Fruit fly (Drosophila melanogaster) whole organism, prepupa: ENCODE measurements around the gene Keap1.

Experiments used
- CG10631 ChIP-seq: fragments of 200-800 bp; sonication (Bioruptor generic); optimal IDR thresholded peaks from 2 replicates; lab custom pipeline; 2016; ENCODE audit warnings: missing biosample characterization, missing genetic modification characterization
- CG15336 ChIP-seq: fragments of 200-800 bp; sonication (Bioruptor generic); IDR thresholded peaks from 2 replicates; pipeline ENCODE4 v1.3.6; 2022; ENCODE audit warnings: missing biosample characterization, missing genetic modification characterization
- CG1621 ChIP-seq: fragments of 200-800 bp; sonication (Bioruptor generic); optimal IDR thresholded peaks from 3 replicates; lab custom pipeline; 2018; ENCODE audit warnings: missing biosample characterization, mild to moderate bottlenecking, missing genetic modification characterization
- CG16779 ChIP-seq: fragments of 200-800 bp; sonication (Bioruptor generic); optimal IDR thresholded peaks from 3 replicates; lab custom pipeline; 2017; ENCODE audit warnings: missing biosample characterization, mild to moderate bottlenecking, missing genetic modification characterization
- CG3032 ChIP-seq: fragments of 200-800 bp; optimal IDR thresholded peaks from 2 replicates; lab custom pipeline; 2019; ENCODE audit warnings: missing biosample characterization, mild to moderate bottlenecking, missing genetic modification characterization, moderate library complexity
- CG31627 ChIP-seq: fragments of 200-800 bp; sonication (Bioruptor generic); optimal IDR thresholded peaks from 3 replicates; lab custom pipeline; 2016; ENCODE audit warnings: missing biosample characterization, missing genetic modification characterization
- CG34406 ChIP-seq: fragments of 200-800 bp; sonication (Bioruptor generic); optimal IDR thresholded peaks from 3 replicates; lab custom pipeline; 2016; ENCODE audit warnings: missing biosample characterization, missing genetic modification characterization
- CG3919 ChIP-seq: fragments of 200-800 bp; sonication (Bioruptor generic); optimal IDR thresholded peaks from 3 replicates; lab custom pipeline; 2016; ENCODE audit warnings: missing biosample characterization, missing genetic modification characterization
- CG6276 ChIP-seq: fragments of 200-800 bp; sonication (Bioruptor generic); optimal IDR thresholded peaks from 2 replicates; lab custom pipeline; 2017; ENCODE audit warnings: missing biosample characterization, mild to moderate bottlenecking, missing genetic modification characterization
- CG6792 ChIP-seq: fragments of 200-800 bp; sonication (Bioruptor generic); optimal IDR thresholded peaks from 3 replicates; lab custom pipeline; 2016; ENCODE audit warnings: missing biosample characterization, missing genetic modification characterization
- CG6808 ChIP-seq: fragments of 200-800 bp; sonication (Bioruptor generic); optimal IDR thresholded peaks from 3 replicates; lab custom pipeline; 2017; ENCODE audit warnings: missing biosample characterization, missing genetic modification characterization, mild to moderate bottlenecking, moderate library complexity, missing genetic modification reagents
- CG6854 ChIP-seq: fragments of 200-800 bp; sonication (Bioruptor generic); optimal IDR thresholded peaks from 2 replicates; lab custom pipeline; 2017; ENCODE audit warnings: missing biosample characterization, mild to moderate bottlenecking, missing genetic modification characterization
- CG8119 ChIP-seq: fragments of 200-800 bp; sonication (Bioruptor generic); IDR thresholded peaks from 3 replicates; pipeline ENCODE4 v1.3.6; 2022; ENCODE audit warnings: missing biosample characterization, missing genetic modification characterization
- CG8319 ChIP-seq: fragments of 200-800 bp; sonication (Bioruptor generic); optimal IDR thresholded peaks from 3 replicates; lab custom pipeline; 2016; ENCODE audit warnings: missing biosample characterization, missing genetic modification characterization
- CG8632 ChIP-seq: fragments of 200-800 bp; sonication (Bioruptor generic); optimal IDR thresholded peaks from 3 replicates; lab custom pipeline; 2016; ENCODE audit warnings: missing biosample characterization, missing genetic modification characterization
- Eip75B ChIP-seq: fragments of 200-800 bp; sonication (Bioruptor generic); optimal IDR thresholded peaks from 3 replicates; lab custom pipeline; 2016; ENCODE audit warnings: missing biosample characterization, missing genetic modification characterization
- Eip78C ChIP-seq: fragments of 200-800 bp; sonication (Bioruptor generic); peaks from one replicate; lab custom pipeline; 2016; ENCODE audit warnings: missing biosample characterization, missing genetic modification characterization
- Eip93F ChIP-seq: fragments of 200-800 bp; sonication (Bioruptor generic); optimal IDR thresholded peaks from 2 replicates; lab custom pipeline; 2016; ENCODE audit warnings: missing biosample characterization, mild to moderate bottlenecking, missing genetic modification characterization
- Ets21C ChIP-seq: fragments of 200-800 bp; sonication (Bioruptor generic); optimal IDR thresholded peaks from 3 replicates; lab custom pipeline; 2016; ENCODE audit warnings: missing biosample characterization, missing genetic modification characterization
- Ets96B ChIP-seq: fragments of 200-800 bp; optimal IDR thresholded peaks from 2 replicates; lab custom pipeline; 2019; ENCODE audit warnings: missing biosample characterization, mild to moderate bottlenecking, missing genetic modification characterization, moderate library complexity
- Gug ChIP-seq: fragments of 200-800 bp; sonication (Bioruptor generic); IDR thresholded peaks from 2 replicates; pipeline ENCODE4 v1.3.6; 2022; ENCODE audit warnings: missing biosample characterization, missing genetic modification characterization
- Hr38 ChIP-seq: sonication (Bioruptor generic); optimal IDR thresholded peaks from 2 replicates; lab custom pipeline; 2016; ENCODE audit warnings: missing biosample characterization, missing genetic modification characterization
- Lpt ChIP-seq: fragments of 200-800 bp; sonication (Bioruptor generic); optimal IDR thresholded peaks from 3 replicates; lab custom pipeline; 2016; ENCODE audit warnings: missing biosample characterization, missing genetic modification characterization
- Met ChIP-seq: fragments of 200-800 bp; sonication (Bioruptor generic); optimal IDR thresholded peaks from 3 replicates; lab custom pipeline; 2016; ENCODE audit warnings: missing biosample characterization, missing genetic modification characterization
- OdsH ChIP-seq: fragments of 200-800 bp; sonication (Bioruptor generic); optimal IDR thresholded peaks from 3 replicates; lab custom pipeline; 2016; ENCODE audit warnings: missing biosample characterization, missing genetic modification characterization
- Sox102F ChIP-seq: fragments of 200-800 bp; sonication (Bioruptor generic); optimal IDR thresholded peaks from 2 replicates; lab custom pipeline; 2016; ENCODE audit warnings: missing biosample characterization, mild to moderate bottlenecking, missing genetic modification characterization
- Sox14 ChIP-seq: fragments of 200-800 bp; sonication (Bioruptor generic); optimal IDR thresholded peaks from 3 replicates; lab custom pipeline; 2016; ENCODE audit warnings: missing biosample characterization, missing genetic modification characterization
- Sox15 ChIP-seq: fragments of 200-800 bp; sonication (Bioruptor generic); optimal IDR thresholded peaks from 3 replicates; lab custom pipeline; 2016; ENCODE audit warnings: missing biosample characterization, missing genetic modification characterization
- achi ChIP-seq: fragments of 200-800 bp; sonication (Bioruptor generic); optimal IDR thresholded peaks from 3 replicates; lab custom pipeline; 2016; ENCODE audit warnings: missing biosample characterization, missing genetic modification characterization
- acj6 ChIP-seq: fragments of 200-800 bp; sonication (Bioruptor generic); optimal IDR thresholded peaks from 3 replicates; lab custom pipeline; 2016; ENCODE audit warnings: missing biosample characterization, missing genetic modification characterization
- cyc ChIP-seq: fragments of 200-800 bp; sonication (Bioruptor generic); optimal IDR thresholded peaks from 3 replicates; lab custom pipeline; 2016; ENCODE audit warnings: missing biosample characterization, missing genetic modification characterization
- eg ChIP-seq: fragments of 200-800 bp; sonication (Bioruptor generic); IDR thresholded peaks from 3 replicates; pipeline ENCODE4 v1.3.6; 2022; ENCODE audit warnings: missing biosample characterization, missing genetic modification characterization
- fd59A ChIP-seq: fragments of 200-800 bp; sonication (Bioruptor generic); optimal IDR thresholded peaks from 2 replicates; lab custom pipeline; 2017; ENCODE audit warnings: missing biosample characterization, mild to moderate bottlenecking, missing genetic modification characterization, missing genetic modification reagents
- fd85E ChIP-seq: fragments of 200-800 bp; sonication (Bioruptor generic); optimal IDR thresholded peaks from 3 replicates; lab custom pipeline; 2016; ENCODE audit warnings: missing biosample characterization, missing genetic modification characterization
- fkh ChIP-seq: fragments of 200-800 bp; sonication (Bioruptor generic); optimal IDR thresholded peaks from 3 replicates; lab custom pipeline; 2017; ENCODE audit warnings: missing biosample characterization, mild to moderate bottlenecking, missing genetic modification characterization, moderate library complexity
- net ChIP-seq: fragments of 200-800 bp; sonication (Bioruptor generic); optimal IDR thresholded peaks from 3 replicates; lab custom pipeline; 2016; ENCODE audit warnings: missing biosample characterization, missing genetic modification characterization
- pdm3 ChIP-seq: fragments of 200-800 bp; sonication (Bioruptor generic); optimal IDR thresholded peaks from 3 replicates; lab custom pipeline; 2016; ENCODE audit warnings: missing biosample characterization, missing genetic modification characterization
- svp ChIP-seq: fragments of 200-800 bp; sonication (Bioruptor generic); peaks from one replicate; lab custom pipeline; 2016; ENCODE audit warnings: missing biosample characterization, missing genetic modification characterization
- topi ChIP-seq: fragments of 200-800 bp; sonication (Bioruptor generic); optimal IDR thresholded peaks from 3 replicates; lab custom pipeline; 2016; ENCODE audit warnings: missing biosample characterization, missing genetic modification characterization
- vri ChIP-seq: fragments of 200-800 bp; sonication (Bioruptor generic); optimal IDR thresholded peaks from 3 replicates; lab custom pipeline; 2016; ENCODE audit warnings: missing biosample characterization, mild to moderate bottlenecking, missing genetic modification characterization

Gene Keap1

dm6 chr3R:17052465-17053149, 27.1 kb downstream of the Keap1 start (continued):
- TF ChIP-seq CG8319 (peak; percentile 45), cyc (GFP tag; lab: Kevin White, UChicago) (peak; percentile 62), fd59A (GFP tag; lab: Kevin White, UChicago) (peak; percentile 87), Eip75B (GFP tag; lab: Kevin White, UChicago) (peak; percentile 79), Gug (GFP tag; lab: Robert Waterston, UW) (peak; percentile 35; the same call in 1 of the 2 replicates), pdm3 (GFP tag; lab: Kevin White, UChicago) (peak; percentile 75), CG6854 (peak; percentile 68), CG1621 (tag; lab: Kevin White, UChicago) (peak; percentile 77), eg (GFP tag; lab: Robert Waterston, UW) (0 out of 3 replicates have a peak, but pooled peaks have one; percentile 9), Lpt (GFP tag; lab: Kevin White, UChicago) (peak; percentile 57), CG3919 (GFP tag; lab: Kevin White, UChicago) (peak; percentile 79), Eip78C (GFP tag; lab: Kevin White, UChicago) (peak; percentile 96), svp (GFP tag; lab: Kevin White, UChicago) (peak; percentile 82), CG8119 (GFP tag; lab: Robert Waterston, UW) (peak; percentile 64), fd85E (GFP tag; lab: Kevin White, UChicago) (no peak), Met (GFP tag; lab: Kevin White, UChicago) (peak; percentile 82), CG6276 (peak; percentile 11), Hr38 (GFP tag; lab: Kevin White, UChicago) (no peak), Eip93F (GFP tag; lab: Kevin White, UChicago) (peak; percentile 48), CG34406 (GFP tag; lab: Kevin White, UChicago) (peak; percentile 67), CG3032 (tag; lab: Kevin White, UChicago) (peak; percentile 90), CG6808 (GFP tag; lab: Kevin White, UChicago) (peak; percentile 89)

- TF ChIP-seq Gug (GFP tag; lab: Robert Waterston, UW) (0 out of 2 replicates have a peak, but pooled peaks have one; percentile 9), CG10631 (GFP tag; lab: Kevin White, UChicago) (peak; percentile 31), achi (GFP tag; lab: Kevin White, UChicago) (peak; percentile 47), net (GFP tag; lab: Kevin White, UChicago) (no peak), fkh (GFP tag; lab: Kevin White, UChicago) (no peak), vri (GFP tag; lab: Kevin White, UChicago) (no peak), eg (GFP tag; lab: Robert Waterston, UW) (0 out of 3 replicates have a peak, but pooled peaks have one; percentile 5), acj6 (GFP tag; lab: Kevin White, UChicago) (peak; percentile 40), CG34406 (GFP tag; lab: Kevin White, UChicago) (peak; percentile 20), CG3032 (tag; lab: Kevin White, UChicago) (peak; percentile 56), CG6792 (peak; percentile 11), Ets96B (peak; percentile 3), CG15336 (GFP tag; lab: Robert Waterston, UW) (peak; percentile 36; the same call in 1 of the 2 replicates), Eip78C (GFP tag; lab: Kevin White, UChicago) (peak; percentile 73)
- TF ChIP-seq, all 60 proteins: peak for 11
Measured at dm6 chr3R:17048867-17049266, 30.9 kb downstream of the Keap1 start.

dm6 chr3R:17043570-17043923, 36.2 kb downstream of the Keap1 start:
- no peak for TF ChIP-seq CG34406 (GFP tag; lab: Kevin White, UChicago)

- no peak for TF ChIP-seq Sox15 (GFP tag; lab: Kevin White, UChicago)
- peak; percentile 9 for TF ChIP-seq CG8319
- no peak for TF ChIP-seq OdsH (GFP tag; lab: Kevin White, UChicago)
- TF ChIP-seq Sox14 (GFP tag; lab: Kevin White, UChicago) = peak; percentile 29
- no peak for TF ChIP-seq CG6276
- TF ChIP-seq CG6808 (GFP tag; lab: Kevin White, UChicago) = no peak
- peak; percentile 99 for TF ChIP-seq achi (GFP tag; lab: Kevin White, UChicago)
- TF ChIP-seq CG16779 (tag; lab: Kevin White, UChicago) = no peak
- TF ChIP-seq Sox102F (GFP tag; lab: Kevin White, UChicago) = no peak
- TF ChIP-seq Ets21C (GFP tag; lab: Kevin White, UChicago) = no peak
- TF ChIP-seq CG6792 = no peak
- TF ChIP-seq CG34406 (GFP tag; lab: Kevin White, UChicago) = no peak
- no peak for TF ChIP-seq CG8119 (GFP tag; lab: Robert Waterston, UW)
- peak; percentile 28 for TF ChIP-seq cyc (GFP tag; lab: Kevin White, UChicago)
- TF ChIP-seq topi = no peak
- TF ChIP-seq fd59A (GFP tag; lab: Kevin White, UChicago) = no peak
- TF ChIP-seq Eip78C (GFP tag; lab: Kevin White, UChicago) = no peak
- TF ChIP-seq CG31627 (GFP tag; lab: Kevin White, UChicago) = peak; percentile 8
- TF ChIP-seq CG3919 (GFP tag; lab: Kevin White, UChicago) = no peak
- TF ChIP-seq CG10631 (GFP tag; lab: Kevin White, UChicago) = peak; percentile 54
- no peak for TF ChIP-seq CG8632 (GFP tag; lab: Kevin White, UChicago)
- TF ChIP-seq Met (GFP tag; lab: Kevin White, UChicago) = no peak
- TF ChIP-seq fd85E (GFP tag; lab: Kevin White, UChicago) = no peak
- TF ChIP-seq Eip93F (GFP tag; lab: Kevin White, UChicago) = no peak
- TF ChIP-seq CG3032 (tag; lab: Kevin White, UChicago) = peak; percentile 24
Measured at dm6 chr3R:17042838-17043569, 36.7 kb downstream of the Keap1 start, which contains the start of the genes bdwf and Patr-1. bdwf (minus strand) TSS chr3R:17043136. Patr-1 (plus strand) TSS chr3R:17043564.
